Worm (Caenorhabditis elegans): ENCODE measurements around the gene Y57G11C.28.

The Y57G11C.28 gene

ce11 chrIV:14929421-14929820 lies at the start of gene Y57G11C.28:
Gene Y57G11C.28, plus strand, starts transcription at chrIV:14929721.
- no peak for TF ChIP-seq Y116A8C.19 (tag; optimal IDR thresholded peaks at IDR 0.05; ENCODE audit: borderline replicate concordance)
- no peak for TF ChIP-seq snu-23 (GFP tag; optimal IDR thresholded peaks at IDR 0.05)
- no peak for TF ChIP-seq nhr-237 (tag; optimal IDR thresholded peaks at IDR 0.05)
- TF ChIP-seq fkh-8 (tag; optimal IDR thresholded peaks at IDR 0.05) = no peak
- TF ChIP-seq lir-3 (tag; optimal IDR thresholded peaks at IDR 0.05; ENCODE audit: poor library complexity) = no peak
- no peak for TF ChIP-seq nhr-76 (tag; optimal IDR thresholded peaks at IDR 0.05)
- no peak for TF ChIP-seq dsc-1 (tag; optimal IDR thresholded peaks at IDR 0.05)
- no peak for TF ChIP-seq jun-1 (tag; optimal IDR thresholded peaks at IDR 0.05)
- no peak for TF ChIP-seq grh-1 (GFP tag; IDR thresholded peaks at IDR 0.05)
- TF ChIP-seq ceh-88 (GFP tag; IDR thresholded peaks at IDR 0.05) = no peak

- TF ChIP-seq jun-1 (tag; optimal IDR thresholded peaks at IDR 0.05) (peak; percentile 39), lin-35 (GFP tag; optimal IDR thresholded peaks at IDR 0.05) (peak in 1 of 2 experiments; percentile 54), zag-1 (tag; optimal IDR thresholded peaks at IDR 0.05) (no peak), mdl-1 (tag; optimal IDR thresholded peaks at IDR 0.05) (peak in 1 of 2 experiments; percentile 2), hlh-4 (tag; optimal IDR thresholded peaks at IDR 0.05) (no peak), nhr-71 (tag; optimal IDR thresholded peaks at IDR 0.05) (peak; percentile 5), C16A3.4 (tag; optimal IDR thresholded peaks at IDR 0.05) (no peak), sox-4 (tag; optimal IDR thresholded peaks at IDR 0.05) (no peak), nhr-90 (tag; optimal IDR thresholded peaks at IDR 0.05; ENCODE audit: poor library complexity) (peak; percentile 22), nhr-20 (tag; optimal IDR thresholded peaks at IDR 0.05) (peak; percentile 25), unc-30 (tag; optimal IDR thresholded peaks at IDR 0.05) (no peak), lin-13 (GFP tag; optimal IDR thresholded peaks at IDR 0.05) (no peak), ceh-90 (tag; optimal IDR thresholded peaks at IDR 0.05) (no peak), lin-15B (tag; optimal IDR thresholded peaks at IDR 0.05) (no peak), zip-4 (GFP tag; optimal IDR thresholded peaks at IDR 0.05) (no peak), ceh-63 (GFP tag; optimal IDR thresholded peaks at IDR 0.05) (no peak), elt-2 (tag; optimal IDR thresholded peaks at IDR 0.05) (peak; percentile 84), fkh-10 (GFP tag; optimal IDR thresholded peaks at IDR 0.05) (no peak), pqm-1 (tag; optimal IDR thresholded peaks at IDR 0.05) (peak; percentile 65)
Observed at ce11 chrIV:14883812-14884211, 45.7 kb upstream of the Y57G11C.28 start.

- no peak for TF ChIP-seq unc-98 (GFP tag; IDR thresholded peaks at IDR 0.05)
- no peak for TF ChIP-seq tbx-2 (tag; optimal IDR thresholded peaks at IDR 0.05)
- no peak for TF ChIP-seq ceh-90 (tag; optimal IDR thresholded peaks at IDR 0.05)
- peak; percentile 36 for TF ChIP-seq elt-2 (tag; optimal IDR thresholded peaks at IDR 0.05)
- TF ChIP-seq C16A3.4 (tag; optimal IDR thresholded peaks at IDR 0.05) = no peak
- peak; percentile 41 for TF ChIP-seq pqm-1 (tag; optimal IDR thresholded peaks at IDR 0.05)
- no peak for TF ChIP-seq vab-15 (tag; optimal IDR thresholded peaks at IDR 0.05)
Observed at ce11 chrIV:14885584-14885983, 43.9 kb upstream of the Y57G11C.28 start.

- TF ChIP-seq nhr-12 (tag; optimal IDR thresholded peaks at IDR 0.05) = no peak
- TF ChIP-seq nhr-90 (tag; optimal IDR thresholded peaks at IDR 0.05; ENCODE audit: poor library complexity) = peak; percentile 41
- TF ChIP-seq elt-2 (tag; optimal IDR thresholded peaks at IDR 0.05) = peak; percentile 50
- TF ChIP-seq swsn-7 (tag; optimal IDR thresholded peaks at IDR 0.05) = peak; percentile 6
- TF ChIP-seq nhr-76 (tag; optimal IDR thresholded peaks at IDR 0.05) = no peak
- no peak for TF ChIP-seq sox-4 (tag; optimal IDR thresholded peaks at IDR 0.05)
- no peak for TF ChIP-seq C16A3.4 (tag; optimal IDR thresholded peaks at IDR 0.05)
- peak; percentile 34 for TF ChIP-seq nhr-71 (tag; optimal IDR thresholded peaks at IDR 0.05)
- TF ChIP-seq efl-1 (optimal IDR thresholded peaks at IDR 0.05) = no peak
- peak in 1 of 2 experiments; percentile 81 for TF ChIP-seq efl-1 (GFP tag; optimal IDR thresholded peaks at IDR 0.05 in 1 of 2)
- TF ChIP-seq unc-98 (GFP tag; IDR thresholded peaks at IDR 0.05) = 0 out of 2 replicates have a peak, but pooled peaks have one; percentile 7
- peak; percentile 37 for TF ChIP-seq snu-23 (GFP tag; optimal IDR thresholded peaks at IDR 0.05)
- no peak for TF ChIP-seq ceh-8 (GFP tag; optimal IDR thresholded peaks at IDR 0.05)
- TF ChIP-seq tlp-1 (tag; optimal IDR thresholded peaks at IDR 0.05) = no peak
- TF ChIP-seq nhr-20 (tag; optimal IDR thresholded peaks at IDR 0.05) = peak; percentile 4
Observed at ce11 chrIV:14888889-14889664, 40.4 kb upstream of the Y57G11C.28 start.
